Worm (Caenorhabditis elegans): Measurements from ENCODE around the gene vps-8.

ce11 chrIV:12252579-12252978 is 23.2 kb downstream of the vps-8 start, which contains the start of gene dnj-26:
- TF ChIP-seq flt-1 (GFP tag; IDR thresholded peaks at IDR 0.05) (no peak), ceh-13 (GFP tag; optimal IDR thresholded peaks at IDR 0.05) (no peak), sea-1 (GFP tag; conservative IDR thresholded peaks at IDR 0.05) (no peak), scrt-1 (GFP tag; IDR thresholded peaks at IDR 0.05) (no peak)

All from whole organism, early embryonic.